Fruit fly (Drosophila melanogaster) whole organism, prepupa: ENCODE results near the gene CG44869.

Experiments
- Blimp-1 ChIP-seq: fragments of 200-800 bp; sonication (Bioruptor generic); optimal IDR thresholded peaks from 3 replicates; lab custom pipeline; 2017; ENCODE audit warnings: missing biosample characterization, missing genetic modification characterization, mild to moderate bottlenecking, moderate library complexity, missing genetic modification reagents
- CG10631 ChIP-seq: fragments of 200-800 bp; sonication (Bioruptor generic); optimal IDR thresholded peaks from 2 replicates; lab custom pipeline; 2016; ENCODE audit warnings: missing biosample characterization, missing genetic modification characterization
- CG10669 ChIP-seq: fragments of 200-800 bp; sonication (Bioruptor generic); optimal IDR thresholded peaks from 3 replicates; lab custom pipeline; 2018; ENCODE audit warnings: missing biosample characterization, mild to moderate bottlenecking, missing genetic modification characterization, moderate library complexity
- CG11294 ChIP-seq: fragments of 200-800 bp; sonication (Bioruptor generic); IDR thresholded peaks from 2 replicates; pipeline ENCODE4 v1.3.6; 2022; ENCODE audit warnings: missing biosample characterization, missing genetic modification characterization
- CG11762 ChIP-seq: fragments of 200-800 bp; sonication (Bioruptor generic); optimal IDR thresholded peaks from 3 replicates; lab custom pipeline; 2016; ENCODE audit warnings: missing biosample characterization, missing genetic modification characterization; ENCODE audit not compliant: insufficient read depth
- CG11902 ChIP-seq: fragments of 200-800 bp; sonication (Bioruptor generic); optimal IDR thresholded peaks from 3 replicates; lab custom pipeline; 2016; ENCODE audit warnings: missing biosample characterization, missing genetic modification characterization
- CG1621 ChIP-seq: fragments of 200-800 bp; sonication (Bioruptor generic); optimal IDR thresholded peaks from 3 replicates; lab custom pipeline; 2018; ENCODE audit warnings: missing biosample characterization, mild to moderate bottlenecking, missing genetic modification characterization
- CG16779 ChIP-seq: fragments of 200-800 bp; sonication (Bioruptor generic); optimal IDR thresholded peaks from 3 replicates; lab custom pipeline; 2017; ENCODE audit warnings: missing biosample characterization, mild to moderate bottlenecking, missing genetic modification characterization
- CG3032 ChIP-seq: fragments of 200-800 bp; optimal IDR thresholded peaks from 2 replicates; lab custom pipeline; 2019; ENCODE audit warnings: missing biosample characterization, mild to moderate bottlenecking, missing genetic modification characterization, moderate library complexity
- CG31627 ChIP-seq: fragments of 200-800 bp; sonication (Bioruptor generic); optimal IDR thresholded peaks from 3 replicates; lab custom pipeline; 2016; ENCODE audit warnings: missing biosample characterization, missing genetic modification characterization
- CG32006 ChIP-seq: fragments of 200-800 bp; sonication (Bioruptor generic); optimal IDR thresholded peaks from 3 replicates; lab custom pipeline; 2017; ENCODE audit warnings: missing biosample characterization, mild to moderate bottlenecking, missing genetic modification characterization
- CG34406 ChIP-seq: fragments of 200-800 bp; sonication (Bioruptor generic); optimal IDR thresholded peaks from 3 replicates; lab custom pipeline; 2016; ENCODE audit warnings: missing biosample characterization, missing genetic modification characterization
- CG3919 ChIP-seq: fragments of 200-800 bp; sonication (Bioruptor generic); optimal IDR thresholded peaks from 3 replicates; lab custom pipeline; 2016; ENCODE audit warnings: missing biosample characterization, missing genetic modification characterization
- CG6163 ChIP-seq: fragments of 200-800 bp; sonication (Bioruptor generic); IDR thresholded peaks from 3 replicates; pipeline ENCODE4 v1.3.6; 2022; ENCODE audit warnings: missing biosample characterization, missing genetic modification characterization
- CG6276 ChIP-seq: fragments of 200-800 bp; sonication (Bioruptor generic); optimal IDR thresholded peaks from 2 replicates; lab custom pipeline; 2017; ENCODE audit warnings: missing biosample characterization, mild to moderate bottlenecking, missing genetic modification characterization
- CG6792 ChIP-seq: fragments of 200-800 bp; sonication (Bioruptor generic); optimal IDR thresholded peaks from 3 replicates; lab custom pipeline; 2016; ENCODE audit warnings: missing biosample characterization, missing genetic modification characterization
- CG6808 ChIP-seq: fragments of 200-800 bp; sonication (Bioruptor generic); optimal IDR thresholded peaks from 3 replicates; lab custom pipeline; 2017; ENCODE audit warnings: missing biosample characterization, missing genetic modification characterization, mild to moderate bottlenecking, moderate library complexity, missing genetic modification reagents
- CG7368 ChIP-seq: fragments of 200-800 bp; sonication (Bioruptor generic); optimal IDR thresholded peaks from 3 replicates; lab custom pipeline; 2016; ENCODE audit warnings: missing biosample characterization, missing genetic modification characterization
- CG8319 ChIP-seq: fragments of 200-800 bp; sonication (Bioruptor generic); optimal IDR thresholded peaks from 3 replicates; lab custom pipeline; 2016; ENCODE audit warnings: missing biosample characterization, missing genetic modification characterization
- CG8632 ChIP-seq: fragments of 200-800 bp; sonication (Bioruptor generic); optimal IDR thresholded peaks from 3 replicates; lab custom pipeline; 2016; ENCODE audit warnings: missing biosample characterization, missing genetic modification characterization
- Eip78C ChIP-seq: fragments of 200-800 bp; sonication (Bioruptor generic); peaks from one replicate; lab custom pipeline; 2016; ENCODE audit warnings: missing biosample characterization, missing genetic modification characterization
- Eip93F ChIP-seq: fragments of 200-800 bp; sonication (Bioruptor generic); optimal IDR thresholded peaks from 2 replicates; lab custom pipeline; 2016; ENCODE audit warnings: missing biosample characterization, mild to moderate bottlenecking, missing genetic modification characterization
- Ets21C ChIP-seq: fragments of 200-800 bp; sonication (Bioruptor generic); optimal IDR thresholded peaks from 3 replicates; lab custom pipeline; 2016; ENCODE audit warnings: missing biosample characterization, missing genetic modification characterization
- Gug ChIP-seq: fragments of 200-800 bp; sonication (Bioruptor generic); IDR thresholded peaks from 2 replicates; pipeline ENCODE4 v1.3.6; 2022; ENCODE audit warnings: missing biosample characterization, missing genetic modification characterization
- Hr38 ChIP-seq: sonication (Bioruptor generic); optimal IDR thresholded peaks from 2 replicates; lab custom pipeline; 2016; ENCODE audit warnings: missing biosample characterization, missing genetic modification characterization
- Hr39 ChIP-seq: fragments of 200-800 bp; sonication (Bioruptor generic); optimal IDR thresholded peaks from 2 replicates; lab custom pipeline; 2016; ENCODE audit warnings: missing biosample characterization, missing genetic modification characterization
- Hr4 ChIP-seq: fragments of 200-800 bp; sonication (Bioruptor generic); optimal IDR thresholded peaks from 3 replicates; lab custom pipeline; 2016; ENCODE audit warnings: missing biosample characterization, missing genetic modification characterization
- Lpt ChIP-seq: fragments of 200-800 bp; sonication (Bioruptor generic); optimal IDR thresholded peaks from 3 replicates; lab custom pipeline; 2016; ENCODE audit warnings: missing biosample characterization, missing genetic modification characterization
- Met ChIP-seq: fragments of 200-800 bp; sonication (Bioruptor generic); optimal IDR thresholded peaks from 3 replicates; lab custom pipeline; 2016; ENCODE audit warnings: missing biosample characterization, missing genetic modification characterization
- Smox ChIP-seq: fragments of 200-800 bp; sonication (Bioruptor generic); optimal IDR thresholded peaks from 3 replicates; lab custom pipeline; 2016; ENCODE audit warnings: missing biosample characterization, missing genetic modification characterization
- Sox102F ChIP-seq: fragments of 200-800 bp; sonication (Bioruptor generic); optimal IDR thresholded peaks from 2 replicates; lab custom pipeline; 2016; ENCODE audit warnings: missing biosample characterization, mild to moderate bottlenecking, missing genetic modification characterization
- Sox14 ChIP-seq: fragments of 200-800 bp; sonication (Bioruptor generic); optimal IDR thresholded peaks from 3 replicates; lab custom pipeline; 2016; ENCODE audit warnings: missing biosample characterization, missing genetic modification characterization
- Sox15 ChIP-seq: fragments of 200-800 bp; sonication (Bioruptor generic); optimal IDR thresholded peaks from 3 replicates; lab custom pipeline; 2016; ENCODE audit warnings: missing biosample characterization, missing genetic modification characterization
- achi ChIP-seq: fragments of 200-800 bp; sonication (Bioruptor generic); optimal IDR thresholded peaks from 3 replicates; lab custom pipeline; 2016; ENCODE audit warnings: missing biosample characterization, missing genetic modification characterization
- acj6 ChIP-seq: fragments of 200-800 bp; sonication (Bioruptor generic); optimal IDR thresholded peaks from 3 replicates; lab custom pipeline; 2016; ENCODE audit warnings: missing biosample characterization, missing genetic modification characterization
- cyc ChIP-seq: fragments of 200-800 bp; sonication (Bioruptor generic); optimal IDR thresholded peaks from 3 replicates; lab custom pipeline; 2016; ENCODE audit warnings: missing biosample characterization, missing genetic modification characterization
- dac ChIP-seq: fragments of 200-800 bp; sonication (Bioruptor generic); optimal IDR thresholded peaks from 2 replicates; lab custom pipeline; 2017; ENCODE audit warnings: missing biosample characterization, mild to moderate bottlenecking, missing genetic modification characterization
- dsx ChIP-seq: fragments of 200-800 bp; optimal IDR thresholded peaks from 3 replicates; lab custom pipeline; 2019; ENCODE audit warnings: missing biosample characterization, mild to moderate bottlenecking, missing genetic modification characterization, moderate library complexity; ENCODE audit not compliant: poor library complexity, severe bottlenecking
- eg ChIP-seq: fragments of 200-800 bp; sonication (Bioruptor generic); IDR thresholded peaks from 3 replicates; pipeline ENCODE4 v1.3.6; 2022; ENCODE audit warnings: missing biosample characterization, missing genetic modification characterization
- fd59A ChIP-seq: fragments of 200-800 bp; sonication (Bioruptor generic); optimal IDR thresholded peaks from 2 replicates; lab custom pipeline; 2017; ENCODE audit warnings: missing biosample characterization, mild to moderate bottlenecking, missing genetic modification characterization, missing genetic modification reagents
- fd85E ChIP-seq: fragments of 200-800 bp; sonication (Bioruptor generic); optimal IDR thresholded peaks from 3 replicates; lab custom pipeline; 2016; ENCODE audit warnings: missing biosample characterization, missing genetic modification characterization
- fkh ChIP-seq: fragments of 200-800 bp; sonication (Bioruptor generic); optimal IDR thresholded peaks from 3 replicates; lab custom pipeline; 2017; ENCODE audit warnings: missing biosample characterization, mild to moderate bottlenecking, missing genetic modification characterization, moderate library complexity
- lz ChIP-seq: fragments of 200-800 bp; sonication (Bioruptor generic); optimal IDR thresholded peaks from 3 replicates; lab custom pipeline; 2016; ENCODE audit warnings: missing biosample characterization, missing genetic modification characterization
- net ChIP-seq: fragments of 200-800 bp; sonication (Bioruptor generic); optimal IDR thresholded peaks from 3 replicates; lab custom pipeline; 2016; ENCODE audit warnings: missing biosample characterization, missing genetic modification characterization
- pdm3 ChIP-seq: fragments of 200-800 bp; sonication (Bioruptor generic); optimal IDR thresholded peaks from 3 replicates; lab custom pipeline; 2016; ENCODE audit warnings: missing biosample characterization, missing genetic modification characterization
- spab ChIP-seq: fragments of 200-800 bp; sonication (Bioruptor generic); optimal IDR thresholded peaks from 2 replicates; lab custom pipeline; 2017; ENCODE audit warnings: missing biosample characterization, mild to moderate bottlenecking, missing genetic modification characterization, missing genetic modification reagents
- ss ChIP-seq, 2 experiments: fragments of 200-800 bp; sonication (Bioruptor generic); optimal IDR thresholded peaks; 2 replicates in 1 of 2; 3 replicates in 1 of 2; lab custom pipeline; 2017 to 2018; ENCODE audit warnings: mild to moderate bottlenecking in 2 of 2, missing biosample characterization in 2 of 2, missing genetic modification characterization in 2 of 2, moderate library complexity in 1 of 2
- svp ChIP-seq: fragments of 200-800 bp; sonication (Bioruptor generic); peaks from one replicate; lab custom pipeline; 2016; ENCODE audit warnings: missing biosample characterization, missing genetic modification characterization
- vri ChIP-seq: fragments of 200-800 bp; sonication (Bioruptor generic); optimal IDR thresholded peaks from 3 replicates; lab custom pipeline; 2016; ENCODE audit warnings: missing biosample characterization, mild to moderate bottlenecking, missing genetic modification characterization

Gene CG44869

dm6 chr2L:15386749-15387148 is 31.4 kb downstream of the CG44869 start (continued):
- peak; percentile 49 for TF ChIP-seq spab (GFP tag; lab: Kevin White, UChicago)
- TF ChIP-seq Sox14 (GFP tag; lab: Kevin White, UChicago) = peak; percentile 57
- peak; percentile 17 for TF ChIP-seq CG34406
- peak; percentile 40 for TF ChIP-seq Sox102F (GFP tag; lab: Kevin White, UChicago)
- TF ChIP-seq Ets21C (GFP tag; lab: Kevin White, UChicago) = no peak
- TF ChIP-seq lz (GFP tag; lab: Kevin White, UChicago) = peak; percentile 44
- TF ChIP-seq CG16779 = no peak
- TF ChIP-seq Eip78C (GFP tag; lab: Kevin White, UChicago) = peak; percentile 87

dm6 chr2L:15386075-15386474 is 32.1 kb downstream of the CG44869 start:
- TF ChIP-seq Eip78C (GFP tag; lab: Kevin White, UChicago) (peak; percentile 95), CG31627 (peak; percentile 71), Hr39 (GFP tag; lab: Kevin White, UChicago) (peak; percentile 77), fd85E (no peak), Lpt (GFP tag; lab: Kevin White, UChicago) (no peak), vri (peak; percentile 72), Hr38 (no peak), CG34406 (peak; percentile 62), cyc (GFP tag; lab: Kevin White, UChicago) (peak; percentile 70), Sox15 (peak; percentile 9), CG11902 (GFP tag; lab: Kevin White, UChicago) (peak; percentile 57), ss (GFP tag; optimal IDR thresholded peaks at IDR 0.05; lab: Kevin White, UChicago) (peak; percentile 78 to 90), Ets21C (GFP tag; lab: Kevin White, UChicago) (peak; percentile 65), dac (no peak), Eip93F (GFP tag; lab: Kevin White, UChicago) (peak; percentile 26), CG6163 (GFP tag; lab: Robert Waterston, UW) (peak; percentile 47; the same call in 2 of the 3 replicates), fd59A (GFP tag; lab: Kevin White, UChicago) (peak; percentile 76), svp (peak; percentile 85), dsx (GFP tag; lab: Kevin White, UChicago) (peak; percentile 84), CG8319 (peak; percentile 55), lz (GFP tag; lab: Kevin White, UChicago) (peak; percentile 80), CG6276 (GFP tag; lab: Kevin White, UChicago) (no peak), spab (GFP tag; lab: Kevin White, UChicago) (peak; percentile 80), Blimp-1 (GFP tag; lab: Kevin White, UChicago) (peak; percentile 21), CG8632 (GFP tag; lab: Kevin White, UChicago) (peak; percentile 33), Sox102F (GFP tag; lab: Kevin White, UChicago) (peak; percentile 64), CG6792 (GFP tag; lab: Kevin White, UChicago) (peak; percentile 73), Gug (no peak), net (peak; percentile 19), CG11294 (GFP tag; lab: Robert Waterston, UW) (no peak), CG16779 (peak; percentile 11), CG10631 (GFP tag; lab: Kevin White, UChicago) (peak; percentile 82), achi (GFP tag; lab: Kevin White, UChicago) (peak; percentile 59), CG32006 (GFP tag; lab: Kevin White, UChicago) (no peak), CG3919 (peak; percentile 76), CG6808 (GFP tag; lab: Kevin White, UChicago) (peak; percentile 82), CG10669 (GFP tag; lab: Kevin White, UChicago) (peak; percentile 85), CG11762 (peak; percentile 45), CG3032 (tag; lab: Kevin White, UChicago) (peak; percentile 90), Sox14 (GFP tag; lab: Kevin White, UChicago) (peak; percentile 72), CG7368 (GFP tag; lab: Kevin White, UChicago) (peak; percentile 48), Met (peak; percentile 80), Smox (GFP tag; lab: Kevin White, UChicago) (peak; percentile 81), fkh (no peak), Hr4 (GFP tag; lab: Kevin White, UChicago) (no peak), acj6 (GFP tag; lab: Kevin White, UChicago) (peak; percentile 75), CG1621 (tag; lab: Kevin White, UChicago) (peak; percentile 34), pdm3 (GFP tag; lab: Kevin White, UChicago) (peak; percentile 72), eg (GFP tag; lab: Robert Waterston, UW) (no peak)
